Fruit fly (Drosophila melanogaster): ENCODE results near the gene cal1.

The cal1 gene

DNA sequence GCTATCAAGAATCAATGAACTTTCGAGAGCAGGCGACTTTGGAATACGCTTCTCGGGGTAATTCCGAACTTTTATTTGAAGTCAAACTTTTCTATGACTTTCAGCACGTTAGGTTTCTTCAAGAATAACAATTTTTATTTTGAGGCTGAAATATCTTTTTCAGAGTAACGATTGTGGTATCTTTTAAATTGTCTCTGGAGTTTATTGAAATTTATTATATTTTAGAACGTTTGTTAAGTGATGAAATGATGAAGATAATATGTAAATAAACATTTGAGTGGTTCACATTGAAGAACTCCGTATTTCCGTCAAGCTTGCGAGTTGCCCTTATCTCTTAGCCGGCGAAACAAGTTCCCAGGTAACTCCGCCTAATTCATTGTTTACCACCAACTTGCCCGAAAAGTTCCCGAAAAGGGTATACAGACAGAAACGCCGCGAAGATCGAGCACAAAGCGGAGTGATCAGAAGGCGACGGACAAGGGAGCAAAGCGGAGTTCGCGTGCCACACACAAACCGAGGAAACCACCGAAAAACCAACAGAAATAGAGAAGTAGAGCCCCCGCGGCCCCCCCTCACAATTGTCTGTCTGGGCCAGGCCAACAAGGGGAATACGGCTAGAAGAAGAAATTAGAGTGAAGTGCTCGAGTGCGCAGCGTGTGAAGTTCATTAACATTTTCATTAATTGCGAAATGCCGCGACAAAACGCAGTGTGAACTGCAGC lies 29.7 kb downstream of the cal1 start (continued):
- no peak for TF ChIP-seq CG10654 (GFP tag; optimal IDR thresholded peaks at IDR 0.05)
- no peak for TF ChIP-seq CG15696 (tag; optimal IDR thresholded peaks at IDR 0.05)
- no peak for TF ChIP-seq CG43689 (GFP tag; IDR thresholded peaks at IDR 0.05)
- no peak for TF ChIP-seq CG12942 (GFP tag; optimal IDR thresholded peaks at IDR 0.05)
- TF ChIP-seq usp (GFP tag; optimal IDR thresholded peaks at IDR 0.05): no peak
- peak; percentile 85 for TF ChIP-seq crol (GFP tag; IDR thresholded peaks at IDR 0.05)
- TF ChIP-seq CG6791 (GFP tag; IDR thresholded peaks at IDR 0.05; ENCODE audit: partially characterized antibody): 0 out of 3 replicates have a peak, but pooled peaks have one; percentile 61
- TF ChIP-seq Oli (tag; optimal IDR thresholded peaks at IDR 0.05): peak; percentile 22
- TF ChIP-seq CG8924 (tag; optimal IDR thresholded peaks at IDR 0.05): peak; percentile 12
- no peak for TF ChIP-seq esg (GFP tag; conservative IDR thresholded peaks at IDR 0.05)
- peak; percentile 34 for TF ChIP-seq grn (GFP tag; optimal IDR thresholded peaks at IDR 0.05)
- TF ChIP-seq Atf6 (GFP tag; IDR thresholded peaks at IDR 0.05): no peak
- TF ChIP-seq br (optimal IDR thresholded peaks at IDR 0.05): no peak
- TF ChIP-seq hth (optimal IDR thresholded peaks at IDR 0.05): no peak
- TF ChIP-seq ap (GFP tag; IDR thresholded peaks at IDR 0.05): no peak
- TF ChIP-seq ara (GFP tag; IDR thresholded peaks at IDR 0.05): 0 out of 2 replicates have a peak, but pooled peaks have one; percentile 34
- no peak for TF ChIP-seq CG11247 (GFP tag; IDR thresholded peaks at IDR 0.05)
- no peak for TF ChIP-seq ato (GFP tag; IDR thresholded peaks at IDR 0.05; ENCODE audit: partially characterized antibody)
- TF ChIP-seq CG8478 (optimal IDR thresholded peaks at IDR 0.05): no peak
- TF ChIP-seq chn (GFP tag; optimal IDR thresholded peaks at IDR 0.05): peak; percentile 19
- peak in 1 of 2 experiments; percentile 55 for TF ChIP-seq bsh (GFP tag; optimal IDR thresholded peaks at IDR 0.05)
- TF ChIP-seq amos (GFP tag; IDR thresholded peaks at IDR 0.05; ENCODE audit: partially characterized antibody): no peak
- no peak for TF ChIP-seq Chrac-16 (GFP tag; optimal IDR thresholded peaks at IDR 0.05)
- TF ChIP-seq HmgD (GFP tag; optimal IDR thresholded peaks at IDR 0.05): no peak
- TF ChIP-seq CG18764 (GFP tag; optimal IDR thresholded peaks at IDR 0.05): no peak
- TF ChIP-seq CG2875 (GFP tag; optimal IDR thresholded peaks at IDR 0.05): no peak
- peak; percentile 39 for TF ChIP-seq Blimp-1 (GFP tag; optimal IDR thresholded peaks at IDR 0.05)
- peak; percentile 11 for TF ChIP-seq Hsf (GFP tag; optimal IDR thresholded peaks at IDR 0.05)
- TF ChIP-seq Neu2 (GFP tag; optimal IDR thresholded peaks at IDR 0.05; ENCODE audit: borderline replicate concordance): no peak
- TF ChIP-seq CG6765 (GFP tag; optimal IDR thresholded peaks at IDR 0.05): no peak
- no peak for TF ChIP-seq CG14050 (GFP tag; IDR thresholded peaks at IDR 0.05)
- TF ChIP-seq abd-A (tag; optimal IDR thresholded peaks at IDR 0.05): no peak
- peak; percentile 31 for TF ChIP-seq CG7556 (GFP tag; optimal IDR thresholded peaks at IDR 0.05)
- TF ChIP-seq ftz-f1 (GFP tag; optimal IDR thresholded peaks at IDR 0.05): no peak
- TF ChIP-seq Jarid2 (GFP tag; optimal IDR thresholded peaks at IDR 0.05): no peak
- 0 out of 3 replicates have a peak, but pooled peaks have one; percentile 5 for TF ChIP-seq CG3726 (GFP tag; IDR thresholded peaks at IDR 0.05)
- TF ChIP-seq NfI (GFP tag; optimal IDR thresholded peaks at IDR 0.05): no peak
- TF ChIP-seq CG31388 (GFP tag; optimal IDR thresholded peaks at IDR 0.05): no peak
- peak; percentile 79 for TF ChIP-seq CG10274 (GFP tag; optimal IDR thresholded peaks at IDR 0.05)
- TF ChIP-seq CG9932 (GFP tag; IDR thresholded peaks at IDR 0.05): no peak
- no peak for TF ChIP-seq CG7271 (tag; optimal IDR thresholded peaks at IDR 0.05)
- TF ChIP-seq Meics (GFP tag; optimal IDR thresholded peaks at IDR 0.05): peak; percentile 2
- TF ChIP-seq MESR4 (GFP tag; optimal IDR thresholded peaks at IDR 0.05): no peak
- 0 out of 3 replicates have a peak, but pooled peaks have one; percentile 35 for TF ChIP-seq Optix (GFP tag; IDR thresholded peaks at IDR 0.05)
- TF ChIP-seq Xbp1 (GFP tag; optimal IDR thresholded peaks at IDR 0.05): no peak
- TF ChIP-seq CG2712 (tag; optimal IDR thresholded peaks at IDR 0.05): peak; percentile 68
- no peak for TF ChIP-seq Nf-YC (tag; optimal IDR thresholded peaks at IDR 0.05)
- TF ChIP-seq CG9437 (GFP tag; optimal IDR thresholded peaks at IDR 0.05): peak; percentile 2
- TF ChIP-seq CG16779 (GFP tag; IDR thresholded peaks at IDR 0.05): no peak
- peak; percentile 29 for TF ChIP-seq az2 (GFP tag; optimal IDR thresholded peaks at IDR 0.05)
- peak; percentile 12 for TF ChIP-seq gcm (GFP tag; optimal IDR thresholded peaks at IDR 0.05)

Data from whole organism, embryonic.